Worm (Caenorhabditis elegans) whole organism, young adult: ENCODE measurements around the gene str-136.

Experiments
- ama-1 ChIP-seq, 3 experiments: fragments of 150-350 bp in 1 of 3; sonication (generic microtip) in 2 of 3; optimal IDR thresholded peaks; 2 replicates each; lab custom pipeline; 2014 to 2018; ENCODE audit warnings: missing biosample characterization in 2 of 3, missing genetic modification characterization in 2 of 3, missing genetic modification reagents in 2 of 3
- cebp-2 ChIP-seq: fragments of 200-800 bp; sonication (Bioruptor generic); IDR thresholded peaks from 2 replicates; pipeline ENCODE4 v1.3.6; 2022; ENCODE audit warnings: missing genetic modification characterization, missing compliant biosample characterization
- ceh-40 ChIP-seq: fragments of 200-800 bp; sonication (Bioruptor generic); IDR thresholded peaks from 2 replicates; pipeline ENCODE4 v1.3.6; 2022; ENCODE audit warnings: missing genetic modification characterization, missing compliant biosample characterization
- egl-44 ChIP-seq: fragments of 200-800 bp; sonication (Bioruptor generic); IDR thresholded peaks from 2 replicates; pipeline ENCODE4 v1.3.6; 2022; ENCODE audit warnings: missing genetic modification reagents, missing genetic modification characterization, missing compliant biosample characterization
- lag-1 ChIP-seq: fragments of 200-800 bp; sonication (Bioruptor generic); IDR thresholded peaks from 2 replicates; pipeline ENCODE4 v1.3.6; 2022; ENCODE audit warnings: missing genetic modification reagents, missing genetic modification characterization, missing compliant biosample characterization
- nfya-1 ChIP-seq: sonication (generic microtip); optimal IDR thresholded peaks from 2 replicates; lab custom pipeline; 2017; ENCODE audit warnings: antibody characterized with exemption, missing compliant biosample characterization, missing genetic modification characterization, borderline replicate concordance; ENCODE audit not compliant: insufficient read depth
- nhr-120 ChIP-seq: fragments of 200-800 bp; sonication (Bioruptor generic); IDR thresholded peaks from 2 replicates; pipeline ENCODE4 v1.3.6; 2022; ENCODE audit warnings: missing genetic modification characterization, missing compliant biosample characterization

- TF ChIP-seq lag-1 (no peak), ama-1 (optimal IDR thresholded peaks at IDR 0.05; lab: Kevin White, UChicago) (no peak), ama-1 (GFP tag; optimal IDR thresholded peaks at IDR 0.05; lab: Kevin White, UChicago) (no peak), ceh-40 (GFP tag; lab: Robert Waterston, UW) (no peak), nfya-1 (tag; lab: Kevin White, UChicago) (no peak), egl-44 (GFP tag; lab: Robert Waterston, UW) (no peak), cebp-2 (GFP tag; lab: Robert Waterston, UW) (no peak), nhr-120 (GFP tag; lab: Robert Waterston, UW) (no peak)
Measured at ce11 chrV:8278830-8279229, at the start of gene str-136.
